Fruit fly (Drosophila melanogaster) whole organism, embryonic: ENCODE results near the gene fan.
A peak's percentile ranks its signal among the peaks of the same experiment; 100 is the strongest.

ENCODE experiments used
- CG10565 ChIP-seq: fragments of 200-800 bp; sonication (Bioruptor generic); optimal IDR thresholded peaks from 3 replicates; lab custom pipeline; 2016; ENCODE audit warnings: missing biosample characterization, mild to moderate bottlenecking, missing genetic modification characterization
- CG10959 ChIP-seq: fragments of 200-800 bp; sonication (Bioruptor generic); IDR thresholded peaks from 2 replicates; pipeline ENCODE4 v1.3.6; 2022; ENCODE audit warnings: missing biosample characterization, missing genetic modification characterization
- CG12744 ChIP-seq: fragments of 200-800 bp; sonication (Bioruptor generic); optimal IDR thresholded peaks from 2 replicates; lab custom pipeline; 2016; ENCODE audit warnings: missing biosample characterization, missing genetic modification characterization
- CG12942 ChIP-seq: fragments of 200-800 bp; sonication (Bioruptor generic); optimal IDR thresholded peaks from 3 replicates; lab custom pipeline; 2016; ENCODE audit warnings: missing biosample characterization, missing genetic modification characterization
- CG13624 ChIP-seq: fragments of 200-800 bp; sonication (Bioruptor generic); optimal IDR thresholded peaks from 2 replicates; lab custom pipeline; 2016; ENCODE audit warnings: missing biosample characterization, missing genetic modification characterization
- CG15011 ChIP-seq: fragments of 200-800 bp; sonication (Bioruptor generic); optimal IDR thresholded peaks from 3 replicates; lab custom pipeline; 2018; ENCODE audit warnings: missing biosample characterization, mild to moderate bottlenecking, missing genetic modification characterization
- CG15073 ChIP-seq: fragments of 200-800 bp; sonication (Bioruptor generic); optimal IDR thresholded peaks from 2 replicates; lab custom pipeline; 2016; ENCODE audit warnings: missing biosample characterization, missing genetic modification characterization
- CG15601 ChIP-seq: fragments of 200-800 bp; sonication (Bioruptor generic); optimal IDR thresholded peaks from 3 replicates; lab custom pipeline; 2019; ENCODE audit warnings: missing biosample characterization, mild to moderate bottlenecking, missing genetic modification characterization, moderate library complexity
- CG15696 ChIP-seq: fragments of 200-800 bp; sonication (Bioruptor generic); optimal IDR thresholded peaks from 2 replicates; lab custom pipeline; 2019; ENCODE audit warnings: missing biosample characterization, mild to moderate bottlenecking, missing genetic modification characterization, moderate library complexity
- CG17612 ChIP-seq: fragments of 200-800 bp; sonication (Bioruptor generic); IDR thresholded peaks from 2 replicates; pipeline ENCODE4 v1.3.6; 2022; ENCODE audit warnings: missing biosample characterization, missing genetic modification characterization
- CG17802 ChIP-seq: fragments of 200-800 bp; sonication (Bioruptor generic); optimal IDR thresholded peaks from 2 replicates; lab custom pipeline; 2018; ENCODE audit warnings: missing biosample characterization, mild to moderate bottlenecking, missing genetic modification characterization, moderate library complexity
- CG2120 ChIP-seq: fragments of 200-800 bp; sonication (Bioruptor generic); optimal IDR thresholded peaks from 3 replicates; lab custom pipeline; 2016; ENCODE audit warnings: missing biosample characterization, missing genetic modification characterization
- CG2678 ChIP-seq: fragments of 200-800 bp; sonication (Bioruptor generic); optimal IDR thresholded peaks from 3 replicates; lab custom pipeline; 2019; ENCODE audit warnings: missing biosample characterization, mild to moderate bottlenecking, missing genetic modification characterization, moderate library complexity
- CG31441 ChIP-seq: fragments of 200-800 bp; sonication (Bioruptor generic); IDR thresholded peaks from 2 replicates; pipeline ENCODE4 v1.3.6; 2022; ENCODE audit warnings: missing biosample characterization, missing genetic modification characterization
- CG32532 ChIP-seq: fragments of 200-800 bp; sonication (Bioruptor generic); IDR thresholded peaks from 2 replicates; pipeline ENCODE4 v1.3.6; 2022; ENCODE audit warnings: missing biosample characterization, missing genetic modification characterization
- CG3995 ChIP-seq: fragments of 200-800 bp; sonication (Bioruptor generic); optimal IDR thresholded peaks from 3 replicates; lab custom pipeline; 2016; ENCODE audit warnings: missing biosample characterization, missing genetic modification characterization
- CG6813 ChIP-seq: fragments of 200-800 bp; sonication (Bioruptor generic); optimal IDR thresholded peaks from 2 replicates; lab custom pipeline; 2017; ENCODE audit warnings: missing biosample characterization, missing genetic modification characterization, mild to moderate bottlenecking, moderate library complexity, missing genetic modification reagents
- CG7745 ChIP-seq: fragments of 200-800 bp; sonication (Bioruptor generic); optimal IDR thresholded peaks from 2 replicates; lab custom pipeline; 2018; ENCODE audit warnings: missing biosample characterization, mild to moderate bottlenecking, missing genetic modification characterization, moderate library complexity
- CG7839 ChIP-seq: fragments of 200-800 bp; sonication (Bioruptor generic); optimal IDR thresholded peaks from 3 replicates; lab custom pipeline; 2018; ENCODE audit warnings: missing biosample characterization, mild to moderate bottlenecking, missing genetic modification characterization, moderate library complexity
- CG8765 ChIP-seq: fragments of 200-800 bp; sonication (Bioruptor generic); IDR thresholded peaks from 2 replicates; pipeline ENCODE4 v1.3.6; 2022; ENCODE audit warnings: missing biosample characterization, missing genetic modification characterization
- CHES-1-like ChIP-seq: fragments of 200-800 bp; sonication (Bioruptor generic); optimal IDR thresholded peaks from 2 replicates; lab custom pipeline; 2016; ENCODE audit warnings: missing biosample characterization, missing genetic modification characterization
- D19A ChIP-seq: fragments of 200-800 bp; optimal IDR thresholded peaks from 3 replicates; lab custom pipeline; 2019; ENCODE audit warnings: missing biosample characterization, mild to moderate bottlenecking, missing genetic modification characterization, moderate library complexity
- Dek ChIP-seq: fragments of 200-800 bp; sonication (Bioruptor generic); optimal IDR thresholded peaks from 3 replicates; lab custom pipeline; 2019; ENCODE audit warnings: missing biosample characterization, mild to moderate bottlenecking, missing genetic modification characterization, moderate library complexity
- E2f2 ChIP-seq: fragments of 200-800 bp; sonication (Bioruptor generic); IDR thresholded peaks from 2 replicates; pipeline ENCODE4 v1.3.6; 2022; ENCODE audit warnings: missing biosample characterization, missing genetic modification characterization
- HLHmδ ChIP-seq: fragments of 200-800 bp; sonication (Bioruptor generic); optimal IDR thresholded peaks from 2 replicates; lab custom pipeline; 2018; ENCODE audit warnings: missing biosample characterization, mild to moderate bottlenecking, missing genetic modification characterization, moderate library complexity
- HmgD ChIP-seq: fragments of 200-800 bp; sonication (Bioruptor generic); optimal IDR thresholded peaks from 3 replicates; lab custom pipeline; 2016; ENCODE audit warnings: missing biosample characterization, missing genetic modification characterization
- Hr39 ChIP-seq: fragments of >200 bp; optimal IDR thresholded peaks from 2 replicates; lab custom pipeline; 2017
- Hr78 ChIP-seq, 2 experiments: fragments of 200-800 bp in 1 of 2; fragments of >200 bp in 1 of 2; sonication (Bioruptor generic) in 1 of 2; optimal IDR thresholded peaks; 2 replicates each; lab custom pipeline; 2017 to 2019; ENCODE audit warnings: missing biosample characterization in 2 of 2, missing genetic modification characterization in 2 of 2, mild to moderate bottlenecking in 1 of 2, moderate library complexity in 1 of 2
- MTF-1 ChIP-seq: fragments of 200-800 bp; sonication (Bioruptor generic); optimal IDR thresholded peaks from 2 replicates; lab custom pipeline; 2018; ENCODE audit warnings: missing biosample characterization, mild to moderate bottlenecking, missing genetic modification characterization, borderline replicate concordance
- Nf-YA ChIP-seq: fragments of 200-800 bp; sonication (Bioruptor generic); IDR thresholded peaks from 2 replicates; pipeline ENCODE4 v1.3.6; 2022; ENCODE audit warnings: missing biosample characterization, missing genetic modification characterization
- NfI ChIP-seq: fragments of 200-800 bp; sonication (Bioruptor generic); optimal IDR thresholded peaks from 3 replicates; lab custom pipeline; 2018; ENCODE audit warnings: missing biosample characterization, mild to moderate bottlenecking, missing genetic modification characterization, moderate library complexity
- PHDP ChIP-seq: fragments of 200-800 bp; sonication (Bioruptor generic); optimal IDR thresholded peaks from 3 replicates; lab custom pipeline; 2018; ENCODE audit warnings: missing biosample characterization, mild to moderate bottlenecking, missing genetic modification characterization, moderate library complexity
- TFAM ChIP-seq: fragments of 200-800 bp; sonication (Bioruptor generic); optimal IDR thresholded peaks from 2 replicates; lab custom pipeline; 2017; ENCODE audit warnings: missing biosample characterization, missing genetic modification characterization, inconsistent platforms
- Trl ChIP-seq, 3 experiments: fragments of >200 bp in 2 of 3; fragments of 200-800 bp in 1 of 3; sonication (Bioruptor generic) in 1 of 3; optimal IDR thresholded peaks; 2 replicates in 1 of 3; 3 replicates in 2 of 3; lab custom pipeline; 2016 to 2017; ENCODE audit warnings: missing biosample characterization in 1 of 3, missing genetic modification characterization in 1 of 3
- ash1 ChIP-seq: fragments of 200-800 bp; sonication (Bioruptor generic); optimal IDR thresholded peaks from 2 replicates; lab custom pipeline; 2018; ENCODE audit warnings: missing biosample characterization, mild to moderate bottlenecking, missing genetic modification characterization
- ato ChIP-seq: fragments of 200-800 bp; sonication (Bioruptor generic); IDR thresholded peaks from 2 replicates; pipeline ENCODE4 v1.3.6; 2022; ENCODE audit warnings: missing biosample characterization, missing genetic modification characterization; ENCODE audit not compliant: partially characterized antibody
- da ChIP-seq: fragments of 200-800 bp; sonication (Bioruptor generic); optimal IDR thresholded peaks from 2 replicates; lab custom pipeline; 2016; ENCODE audit warnings: missing biosample characterization, missing genetic modification characterization
- danr ChIP-seq: fragments of 200-800 bp; sonication (Bioruptor generic); IDR thresholded peaks from 2 replicates; pipeline ENCODE4 v1.3.6; 2022; ENCODE audit warnings: missing biosample characterization, missing genetic modification characterization
- dpn ChIP-seq, 2 experiments: fragments of 200-800 bp; sonication (Bioruptor generic); optimal IDR thresholded peaks; 3 replicates each; lab custom pipeline; 2016; ENCODE audit warnings: missing biosample characterization in 2 of 2, missing genetic modification characterization in 2 of 2
- gcm2 ChIP-seq: fragments of 200-800 bp; sonication (Bioruptor generic); optimal IDR thresholded peaks from 2 replicates; lab custom pipeline; 2016; ENCODE audit warnings: missing biosample characterization, missing genetic modification characterization
- gem ChIP-seq: fragments of 200-800 bp; sonication (Bioruptor generic); optimal IDR thresholded peaks from 2 replicates; lab custom pipeline; 2019; ENCODE audit warnings: missing biosample characterization, mild to moderate bottlenecking, missing genetic modification characterization, moderate library complexity
- gt ChIP-seq: fragments of 200-800 bp; sonication (Bioruptor generic); IDR thresholded peaks from 2 replicates; pipeline ENCODE4 v1.3.6; 2022; ENCODE audit warnings: missing biosample characterization, missing genetic modification characterization
- h ChIP-seq: fragments of >200 bp; optimal IDR thresholded peaks from 2 replicates; lab custom pipeline; 2017
- ham ChIP-seq: fragments of 200-800 bp; sonication (Bioruptor generic); IDR thresholded peaks from 2 replicates; pipeline ENCODE4 v1.3.6; 2022; ENCODE audit warnings: missing biosample characterization, missing genetic modification characterization
- odd ChIP-seq: fragments of 200-800 bp; sonication (Bioruptor generic); optimal IDR thresholded peaks from 2 replicates; lab custom pipeline; 2017; ENCODE audit warnings: missing biosample characterization, mild to moderate bottlenecking, missing genetic modification characterization
- onecut ChIP-seq: fragments of 200-800 bp; sonication (Bioruptor generic); IDR thresholded peaks from 2 replicates; pipeline ENCODE4 v1.3.6; 2022; ENCODE audit warnings: missing biosample characterization, missing genetic modification characterization
- slou ChIP-seq: fragments of 200-800 bp; sonication (Bioruptor generic); optimal IDR thresholded peaks from 3 replicates; lab custom pipeline; 2016; ENCODE audit warnings: missing biosample characterization, missing genetic modification characterization
- sqz ChIP-seq: fragments of 200-800 bp; sonication (Bioruptor generic); optimal IDR thresholded peaks from 3 replicates; lab custom pipeline; 2018; ENCODE audit warnings: missing biosample characterization, mild to moderate bottlenecking, missing genetic modification characterization
- tll ChIP-seq, 2 experiments: fragments of 200-800 bp in 1 of 2; fragments of >200 bp in 1 of 2; sonication (Bioruptor generic) in 1 of 2; optimal IDR thresholded peaks; 2 replicates each; lab custom pipeline; 2017 to 2019; ENCODE audit warnings: missing biosample characterization in 2 of 2, missing genetic modification characterization in 2 of 2, mild to moderate bottlenecking in 1 of 2, moderate library complexity in 1 of 2

The fan gene

DNA sequence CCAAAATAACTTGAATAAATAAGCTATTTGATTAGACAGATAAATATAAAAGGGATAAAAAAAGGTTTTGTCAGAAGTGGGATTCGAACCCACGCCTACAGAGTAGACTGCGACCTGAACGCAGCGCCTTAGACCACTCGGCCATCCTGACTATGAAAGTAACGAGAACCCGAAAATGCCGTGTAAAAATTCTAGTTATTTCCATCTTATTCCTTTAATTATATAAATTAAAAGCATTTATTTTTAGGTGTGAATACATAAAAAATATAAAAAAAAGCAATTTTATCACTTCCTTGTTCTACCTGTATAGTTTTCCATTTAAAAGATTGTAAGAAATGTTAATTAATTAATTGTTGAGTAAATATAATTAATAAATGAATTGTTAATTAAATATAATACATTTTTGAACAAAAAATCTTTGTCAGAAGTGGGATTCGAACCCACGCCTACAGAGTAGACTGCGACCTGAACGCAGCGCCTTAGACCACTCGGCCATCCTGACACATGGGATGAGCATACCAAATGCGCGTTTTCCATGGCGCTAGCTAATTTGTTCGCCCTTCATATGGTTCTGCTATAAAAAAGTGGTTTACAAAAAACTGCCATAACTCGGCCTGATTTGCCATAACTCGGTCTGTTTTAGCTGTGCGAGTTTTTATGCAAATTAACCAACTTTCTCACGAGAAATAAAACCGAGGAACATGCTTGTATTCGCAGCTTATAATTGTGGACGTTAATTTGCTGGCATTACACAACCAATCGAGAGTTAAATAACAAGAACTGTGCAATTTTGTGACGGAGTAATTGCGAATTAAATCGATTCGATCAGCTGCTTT, 43.1 kb upstream of the fan start (continued):
- no peak for TF ChIP-seq danr (GFP tag; lab: Robert Waterston, UW)
- no peak for TF ChIP-seq CG17612 (GFP tag; lab: Robert Waterston, UW)
- no peak for TF ChIP-seq TFAM (GFP tag; lab: Kevin White, UChicago)
- TF ChIP-seq CG3995 (GFP tag; lab: Kevin White, UChicago): no peak
- peak; percentile 39 for TF ChIP-seq D19A (tag; lab: Kevin White, UChicago)
- no peak for TF ChIP-seq E2f2 (GFP tag; lab: Robert Waterston, UW)
- no peak for TF ChIP-seq dpn (GFP tag; optimal IDR thresholded peaks at IDR 0.05; lab: Kevin White, UChicago)
- no peak for TF ChIP-seq CG10565 (GFP tag; lab: Kevin White, UChicago)
- TF ChIP-seq MTF-1 (GFP tag; lab: Kevin White, UChicago): no peak
- TF ChIP-seq tll (GFP tag; optimal IDR thresholded peaks at IDR 0.05; lab: Kevin White, UChicago): no peak
- TF ChIP-seq CG15696 (tag; lab: Kevin White, UChicago): no peak
- no peak for TF ChIP-seq HmgD
- no peak for TF ChIP-seq CHES-1-like (GFP tag; lab: Kevin White, UChicago)
- TF ChIP-seq Dek (tag; lab: Kevin White, UChicago): no peak
- no peak for TF ChIP-seq NfI (GFP tag; lab: Kevin White, UChicago)
- TF ChIP-seq gcm2: no peak
- peak; percentile 9 for TF ChIP-seq CG7839 (tag; lab: Kevin White, UChicago)
- TF ChIP-seq gt (GFP tag; lab: Robert Waterston, UW): no peak
- TF ChIP-seq CG15601 (tag; lab: Kevin White, UChicago): peak; percentile 16
- TF ChIP-seq ato (GFP tag; lab: Robert Waterston, UW): peak; percentile 85
- TF ChIP-seq Hr78 (GFP tag; optimal IDR thresholded peaks at IDR 0.05; lab: Kevin White, UChicago): no peak
- TF ChIP-seq CG2120: no peak
- no peak for TF ChIP-seq CG17802 (tag; lab: Kevin White, UChicago)
- no peak; the same call in 1 of the 2 replicates for TF ChIP-seq CG31441 (GFP tag; lab: Robert Waterston, UW)
- TF ChIP-seq ham (GFP tag; lab: Robert Waterston, UW): no peak
- TF ChIP-seq Hr39 (lab: Kevin White, UChicago): no peak
- no peak for TF ChIP-seq CG10959 (GFP tag; lab: Robert Waterston, UW)
- TF ChIP-seq CG12942 (GFP tag; lab: Kevin White, UChicago): no peak
- no peak for TF ChIP-seq h (lab: Kevin White, UChicago)
- TF ChIP-seq da (GFP tag; lab: Kevin White, UChicago): no peak
- TF ChIP-seq PHDP: no peak
- TF ChIP-seq CG15073 (GFP tag; lab: Kevin White, UChicago): no peak
- TF ChIP-seq CG2678 (tag; lab: Kevin White, UChicago): peak; percentile 26
- no peak for TF ChIP-seq Nf-YA (GFP tag; lab: Robert Waterston, UW)
- TF ChIP-seq CG7745 (tag; lab: Kevin White, UChicago): peak; percentile 100
- TF ChIP-seq HLHmδ: peak; percentile 40
- TF ChIP-seq Trl (optimal IDR thresholded peaks at IDR 0.05; lab: Kevin White, UChicago): no peak
- TF ChIP-seq Trl (GFP tag; optimal IDR thresholded peaks at IDR 0.05; lab: Kevin White, UChicago): no peak
- TF ChIP-seq CG13624 (GFP tag; lab: Kevin White, UChicago): no peak
- TF ChIP-seq CG12744: no peak
- TF ChIP-seq CG15011: no peak
- no peak for TF ChIP-seq CG6813 (GFP tag; lab: Kevin White, UChicago)
- TF ChIP-seq ash1 (GFP tag; lab: Kevin White, UChicago): no peak
- TF ChIP-seq sqz: peak; percentile 82
- TF ChIP-seq onecut (GFP tag; lab: Robert Waterston, UW): peak; percentile 32; the same call in 1 of the 2 replicates
- TF ChIP-seq CG32532 (GFP tag; lab: Robert Waterston, UW): no peak; the same call in 1 of the 2 replicates
- TF ChIP-seq gem (tag; lab: Kevin White, UChicago): no peak
- no peak for TF ChIP-seq slou
- TF ChIP-seq CG8765 (GFP tag; lab: Robert Waterston, UW): no peak
- TF ChIP-seq odd (GFP tag; lab: Kevin White, UChicago): no peak
